Worm (Caenorhabditis elegans) whole organism, young adult: ENCODE measurements around the gene Y46G5A.15.

Experiments
- B0336.3 ChIP-seq: fragments of 200-800 bp; sonication (Bioruptor generic); IDR thresholded peaks from 2 replicates; pipeline ENCODE4 v1.3.6; 2022; ENCODE audit warnings: missing genetic modification characterization, missing compliant biosample characterization
- F22D6.2 ChIP-seq: sonication (generic microtip); optimal IDR thresholded peaks from 2 replicates; lab custom pipeline; 2016; ENCODE audit warnings: mild to moderate bottlenecking, missing genetic modification characterization, missing compliant biosample characterization
- F33H1.4 ChIP-seq: fragments of 200-800 bp; sonication (Bioruptor generic); IDR thresholded peaks from 2 replicates; pipeline ENCODE4 v1.3.6; 2022; ENCODE audit warnings: missing genetic modification reagents, missing genetic modification characterization, missing compliant biosample characterization
- F49E8.2 ChIP-seq: sonication (generic microtip); optimal IDR thresholded peaks from 3 replicates; lab custom pipeline; 2017; ENCODE audit warnings: missing genetic modification characterization, mild to moderate bottlenecking, missing compliant biosample characterization, antibody characterized with exemption, moderate library complexity; ENCODE audit not compliant: insufficient read depth
- T26A5.8 ChIP-seq: sonication (generic microtip); optimal IDR thresholded peaks from 2 replicates; lab custom pipeline; 2016; ENCODE audit warnings: missing genetic modification characterization, missing compliant biosample characterization
- Y56A3A.18 ChIP-seq: fragments of 200-800 bp; sonication (Bioruptor generic); IDR thresholded peaks from 2 replicates; pipeline ENCODE4 v1.3.6; 2022; ENCODE audit warnings: missing genetic modification reagents, missing genetic modification characterization, missing compliant biosample characterization
- athp-1 ChIP-seq: sonication (generic microtip); optimal IDR thresholded peaks from 2 replicates; lab custom pipeline; 2017; ENCODE audit warnings: mild to moderate bottlenecking, missing genetic modification characterization, missing compliant biosample characterization
- attf-3 ChIP-seq: fragments of 200-800 bp; sonication (Bioruptor generic); conservative IDR thresholded peaks from 2 replicates; pipeline ENCODE4 v1.3.6; 2022; ENCODE audit warnings: missing genetic modification reagents, missing genetic modification characterization, missing compliant biosample characterization
- attf-5 ChIP-seq: fragments of 200-800 bp; sonication (Bioruptor generic); optimal IDR thresholded peaks from 2 replicates; lab custom pipeline; 2018; ENCODE audit warnings: mild to moderate bottlenecking, missing genetic modification characterization, missing compliant biosample characterization
- bed-1 ChIP-seq: fragments of 200-800 bp; sonication (Bioruptor generic); IDR thresholded peaks from 2 replicates; pipeline ENCODE4 v1.3.6; 2022; ENCODE audit warnings: missing genetic modification reagents, missing genetic modification characterization, missing compliant biosample characterization
- efl-1 ChIP-seq: fragments of 150-350 bp; optimal IDR thresholded peaks from 2 replicates; lab custom pipeline; 2014; ENCODE audit warnings: missing biosample characterization, missing genetic modification reagents, missing genetic modification characterization
- egl-18 ChIP-seq: fragments of 200-800 bp; sonication (Bioruptor generic); IDR thresholded peaks from 2 replicates; pipeline ENCODE4 v1.3.6; 2022; ENCODE audit warnings: missing genetic modification reagents, missing genetic modification characterization, missing compliant biosample characterization
- egrh-3 ChIP-seq: fragments of 200-800 bp; sonication (Bioruptor generic); IDR thresholded peaks from 2 replicates; pipeline ENCODE4 v1.3.6; 2022; ENCODE audit warnings: missing genetic modification reagents, missing genetic modification characterization, missing compliant biosample characterization
- ekl-4 ChIP-seq: fragments of 200-800 bp; sonication (Bioruptor generic); IDR thresholded peaks from 2 replicates; pipeline ENCODE4 v1.3.6; 2022; ENCODE audit warnings: missing genetic modification reagents, missing genetic modification characterization, missing compliant biosample characterization
- him-1 ChIP-seq: sonication (generic microtip); optimal IDR thresholded peaks from 2 replicates; lab custom pipeline; 2016; ENCODE audit warnings: missing genotype, missing genetic modification reagents, missing genetic modification characterization, missing compliant biosample characterization
- hrde-1 ChIP-seq: sonication (generic microtip); optimal IDR thresholded peaks from 2 replicates; lab custom pipeline; 2016; ENCODE audit warnings: missing genetic modification characterization, mild to moderate bottlenecking, missing compliant biosample characterization, moderate library complexity, missing genotype, missing genetic modification reagents, borderline replicate concordance
- hsf-1 ChIP-seq: fragments of 200-800 bp; sonication (Bioruptor generic); IDR thresholded peaks from 2 replicates; pipeline ENCODE4 v1.3.6; 2022; ENCODE audit warnings: missing genetic modification reagents, missing genetic modification characterization, missing compliant biosample characterization
- let-607 ChIP-seq, 2 experiments: fragments of 200-800 bp in 1 of 2; sonication (Bioruptor generic) in 1 of 2; sonication (generic microtip) in 1 of 2; optimal IDR thresholded peaks; 2 replicates each; lab custom pipeline; 2016 to 2018; ENCODE audit warnings: mild to moderate bottlenecking in 2 of 2, missing compliant biosample characterization in 2 of 2, missing genetic modification characterization in 2 of 2, moderate library complexity in 2 of 2, missing genotype in 1 of 2
- lin-35 ChIP-seq, 3 experiments: fragments of 150-350 bp in 2 of 3; sonication (generic microtip) in 1 of 3; optimal IDR thresholded peaks; 2 replicates each; lab custom pipeline; 2014 to 2018; ENCODE audit warnings: missing biosample characterization in 3 of 3, missing genetic modification characterization in 3 of 3, missing genetic modification reagents in 3 of 3
- lin-54 ChIP-seq: fragments of 200-800 bp; sonication (Bioruptor generic); optimal IDR thresholded peaks from 2 replicates; lab custom pipeline; 2018; ENCODE audit warnings: mild to moderate bottlenecking, missing genetic modification characterization, missing compliant biosample characterization
- lsl-1 ChIP-seq: fragments of 200-800 bp; sonication (Bioruptor generic); optimal IDR thresholded peaks from 2 replicates; lab custom pipeline; 2018; ENCODE audit warnings: mild to moderate bottlenecking, missing genetic modification characterization, moderate library complexity, missing compliant biosample characterization
- lsy-27 ChIP-seq: sonication (generic microtip); optimal IDR thresholded peaks from 2 replicates; lab custom pipeline; 2017; ENCODE audit warnings: missing genetic modification characterization, mild to moderate bottlenecking, missing compliant biosample characterization, antibody characterized with exemption, missing genotype, borderline replicate concordance; ENCODE audit not compliant: insufficient read depth
- madf-3 ChIP-seq: fragments of 200-800 bp; sonication (Bioruptor generic); IDR thresholded peaks from 2 replicates; pipeline ENCODE4 v1.3.6; 2022; ENCODE audit warnings: missing genetic modification reagents, missing genetic modification characterization, missing compliant biosample characterization
- nfya-2 ChIP-seq: fragments of 200-800 bp; sonication (Bioruptor generic); IDR thresholded peaks from 2 replicates; pipeline ENCODE4 v1.3.6; 2022; ENCODE audit warnings: missing genetic modification reagents, missing genetic modification characterization, missing compliant biosample characterization
- nfyb-1 ChIP-seq: fragments of 200-800 bp; sonication (Bioruptor generic); IDR thresholded peaks from 2 replicates; pipeline ENCODE4 v1.3.6; 2022; ENCODE audit warnings: missing genetic modification reagents, missing genetic modification characterization, missing compliant biosample characterization
- nhr-179 ChIP-seq: sonication (generic microtip); optimal IDR thresholded peaks from 2 replicates; lab custom pipeline; 2016; ENCODE audit warnings: mild to moderate bottlenecking, missing genetic modification characterization, missing compliant biosample characterization
- nhr-80 ChIP-seq: sonication (generic microtip); optimal IDR thresholded peaks from 2 replicates; lab custom pipeline; 2016; ENCODE audit warnings: missing genetic modification characterization, missing compliant biosample characterization
- nhr-90 ChIP-seq: sonication (generic microtip); optimal IDR thresholded peaks from 2 replicates; lab custom pipeline; 2016; ENCODE audit warnings: missing genotype, mild to moderate bottlenecking, missing genetic modification characterization, missing compliant biosample characterization
- pbrm-1 ChIP-seq: fragments of 200-800 bp; sonication (Bioruptor generic); IDR thresholded peaks from 2 replicates; pipeline ENCODE4 v1.3.6; 2022; ENCODE audit warnings: missing genetic modification reagents, missing genetic modification characterization, missing compliant biosample characterization
- pha-4 ChIP-seq: fragments of 150-350 bp; sonication (generic microtip); optimal IDR thresholded peaks from 2 replicates; lab custom pipeline; 2014; ENCODE audit warnings: missing biosample characterization, missing genetic modification reagents, missing genetic modification characterization
- rcor-1 ChIP-seq: fragments of 200-800 bp; sonication (Bioruptor generic); IDR thresholded peaks from 2 replicates; pipeline ENCODE4 v1.3.6; 2022; ENCODE audit warnings: missing genetic modification reagents, missing genetic modification characterization, missing compliant biosample characterization
- snpc-1.1 ChIP-seq: sonication (generic microtip); optimal IDR thresholded peaks from 2 replicates; lab custom pipeline; 2017; ENCODE audit warnings: missing genetic modification characterization, mild to moderate bottlenecking, missing compliant biosample characterization, antibody characterized with exemption, moderate library complexity, missing genotype, missing genetic modification reagents; ENCODE audit not compliant: insufficient read depth
- snpc-1.3 ChIP-seq: sonication (generic microtip); optimal IDR thresholded peaks from 2 replicates; lab custom pipeline; 2017; ENCODE audit warnings: missing genetic modification characterization, mild to moderate bottlenecking, missing compliant biosample characterization, antibody characterized with exemption, moderate library complexity, missing genotype, missing genetic modification reagents; ENCODE audit not compliant: insufficient read depth
- snpc-3.4 ChIP-seq: sonication (generic microtip); optimal IDR thresholded peaks from 2 replicates; lab custom pipeline; 2017; ENCODE audit warnings: missing genetic modification characterization, mild to moderate bottlenecking, missing compliant biosample characterization, antibody characterized with exemption, moderate library complexity, missing genotype, missing genetic modification reagents
- unc-130 ChIP-seq: sonication (generic microtip); optimal IDR thresholded peaks from 2 replicates; lab custom pipeline; 2016; ENCODE audit warnings: missing genetic modification reagents, missing genetic modification characterization, missing compliant biosample characterization
- unc-62 ChIP-seq: fragments of 150-350 bp; optimal IDR thresholded peaks from 2 replicates; lab custom pipeline; 2014; ENCODE audit warnings: missing biosample characterization, missing genetic modification reagents, missing genetic modification characterization
- xnd-1 ChIP-seq: sonication (generic microtip); optimal IDR thresholded peaks from 2 replicates; lab custom pipeline; 2016; ENCODE audit warnings: missing genotype, missing genetic modification reagents, missing genetic modification characterization, missing compliant biosample characterization
- ztf-28 ChIP-seq: fragments of 200-800 bp; sonication (Bioruptor generic); IDR thresholded peaks from 2 replicates; pipeline ENCODE4 v1.3.6; 2022; ENCODE audit warnings: missing genetic modification reagents, missing genetic modification characterization, missing compliant biosample characterization

Gene Y46G5A.15

DNA sequence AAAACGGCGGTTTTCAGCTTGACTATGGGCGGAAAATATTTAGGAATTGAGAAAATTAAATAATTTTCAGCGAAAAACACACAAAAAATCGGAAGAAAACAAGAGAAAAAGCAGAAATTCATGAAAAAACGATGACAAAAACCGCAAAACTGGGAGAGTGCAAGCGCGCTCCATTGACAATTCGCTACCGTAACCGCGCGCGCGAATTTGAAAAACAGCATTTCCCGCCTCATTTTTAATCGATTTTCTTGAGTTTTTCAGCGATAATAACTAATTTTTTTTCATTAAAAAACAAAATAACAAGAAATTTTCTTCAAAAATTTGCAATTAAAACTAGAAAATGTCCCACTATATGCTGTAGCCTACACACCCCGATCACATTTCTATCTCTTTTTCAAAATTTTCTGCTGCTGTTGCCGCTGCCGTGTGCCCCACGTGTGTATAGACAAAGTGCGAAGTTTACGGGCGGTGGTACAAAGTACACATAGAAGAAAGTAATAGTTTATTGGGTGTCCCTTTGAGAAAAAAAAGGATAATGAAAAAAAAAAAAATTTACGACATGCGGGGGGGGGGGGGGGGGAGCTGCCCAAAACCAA, 14.8 kb upstream of the Y46G5A.15 start (continued):
- TF ChIP-seq athp-1 (tag; lab: Kevin White, UChicago) (no peak), lsy-27 (tag; lab: Kevin White, UChicago) (no peak), lin-54 (peak; percentile 98), hsf-1 (GFP tag; lab: Robert Waterston, UW) (peak; percentile 79), lin-35 (GFP tag; optimal IDR thresholded peaks at IDR 0.05; lab: Kevin White, UChicago) (peak; percentile 26 to 68 (median 49)), nfyb-1 (GFP tag; lab: Robert Waterston, UW) (peak; percentile 62; the same call in 1 of the 2 replicates), B0336.3 (GFP tag; lab: Robert Waterston, UW) (peak; percentile 54), nfya-2 (GFP tag; lab: Robert Waterston, UW) (no peak), egrh-3 (GFP tag; lab: Robert Waterston, UW) (no peak), unc-62 (GFP tag; lab: Kevin White, UChicago) (no peak), rcor-1 (GFP tag; lab: Robert Waterston, UW) (peak; percentile 81), pha-4 (no peak), T26A5.8 (tag; lab: Kevin White, UChicago) (no peak), attf-5 (peak; percentile 14), snpc-3.4 (tag; lab: Kevin White, UChicago) (peak; percentile 75), madf-3 (0 out of 2 replicates have a peak, but pooled peaks have one; percentile 57), ztf-28 (GFP tag; lab: Robert Waterston, UW) (peak; percentile 79; the same call in 1 of the 2 replicates), xnd-1 (tag; lab: Kevin White, UChicago) (peak; percentile 90), nhr-179 (tag; lab: Kevin White, UChicago) (no peak), hrde-1 (peak; percentile 56), F33H1.4 (peak; percentile 84), F49E8.2 (tag; lab: Kevin White, UChicago) (peak; percentile 49), egl-18 (GFP tag; lab: Robert Waterston, UW) (no peak), him-1 (tag; lab: Kevin White, UChicago) (peak; percentile 66), pbrm-1 (GFP tag; lab: Robert Waterston, UW) (peak; percentile 44), lsl-1 (GFP tag; lab: Kevin White, UChicago) (peak; percentile 97), Y56A3A.18 (GFP tag; lab: Robert Waterston, UW) (no peak), F22D6.2 (no peak), snpc-1.1 (tag; lab: Kevin White, UChicago) (peak; percentile 52), efl-1 (peak; percentile 98), let-607 (tag; optimal IDR thresholded peaks at IDR 0.05; lab: Kevin White, UChicago) (no peak), attf-3 (GFP tag; lab: Robert Waterston, UW) (0 out of 2 replicates have a peak, but pooled peaks have one; percentile 57), nhr-80 (no peak), snpc-1.3 (tag; lab: Kevin White, UChicago) (peak; percentile 50), bed-1 (GFP tag; lab: Robert Waterston, UW) (no peak), unc-130 (peak; percentile 38), nhr-90 (no peak), ekl-4 (GFP tag; lab: Robert Waterston, UW) (peak; percentile 77)
